Fruit fly (Drosophila melanogaster) Kc167 (cell line): ENCODE results near the gene Ack.

Source experiments
- Myc ChIP-seq: fragments of >200 bp; optimal IDR thresholded peaks from 2 replicates; lab custom pipeline; 2017; ENCODE audit warnings: missing external identifiers
- Sin3A ChIP-seq: fragments of >200 bp; optimal IDR thresholded peaks from 2 replicates; lab custom pipeline; 2018; ENCODE audit warnings: missing external identifiers
- h ChIP-seq: fragments of >200 bp; optimal IDR thresholded peaks from 3 replicates; lab custom pipeline; 2018; ENCODE audit warnings: missing external identifiers
- insv ChIP-seq: fragments of >200 bp; optimal IDR thresholded peaks from 3 replicates; lab custom pipeline; 2018; ENCODE audit warnings: missing external identifiers
- ttk ChIP-seq: sonication (Bioruptor generic); optimal IDR thresholded peaks from 2 replicates; lab custom pipeline; 2017; ENCODE audit warnings: missing external identifiers

- TF ChIP-seq Sin3A (lab: Kevin White, UChicago) (no peak), Myc (lab: Kevin White, UChicago) (no peak), insv (lab: Kevin White, UChicago) (no peak), ttk (lab: Kevin White, UChicago) (no peak), h (lab: Kevin White, UChicago) (no peak)
Observed at dm6 chr3L:4076907-4077306, 31.1 kb upstream of the Ack start.
